Worm (Caenorhabditis elegans): ENCODE measurements around the gene unc-112.

Gene unc-112

DNA sequence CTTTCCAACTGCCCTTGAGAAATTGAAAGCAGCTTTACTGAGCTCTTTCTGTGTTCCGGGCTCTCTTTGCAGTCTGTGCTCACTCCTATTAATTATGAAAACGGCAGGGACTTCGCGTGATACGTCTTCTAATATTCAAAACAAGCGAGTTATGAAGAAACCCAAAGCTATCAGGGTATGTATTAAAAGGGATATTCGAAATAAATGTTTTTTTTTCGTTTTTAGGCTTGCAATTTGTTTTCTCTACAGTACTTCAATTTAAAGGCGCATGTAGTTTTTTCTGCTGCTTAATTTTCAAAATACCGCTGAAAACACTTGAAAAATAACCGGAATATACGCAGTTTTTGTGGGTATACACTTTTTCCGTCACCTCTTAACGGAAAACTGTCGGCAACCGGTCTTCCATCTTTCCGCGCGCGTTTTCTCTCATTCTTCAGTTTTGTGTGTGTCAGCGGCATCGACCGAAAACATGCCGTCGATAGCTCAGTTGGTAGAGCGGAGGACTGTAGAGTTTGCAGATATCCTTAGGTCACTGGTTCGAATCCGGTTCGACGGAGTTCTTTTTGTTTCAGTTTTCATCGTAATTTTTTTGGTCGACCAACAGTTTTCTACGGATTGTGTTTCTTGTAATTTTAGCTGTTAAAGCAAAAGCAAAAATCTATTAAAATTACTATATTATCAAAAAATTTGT lies 7.2 kb downstream of the unc-112 start, which contains the start of gene gasr-8 (continued):
- TF ChIP-seq flh-1 (GFP tag; optimal IDR thresholded peaks at IDR 0.05), result no peak
- no peak for TF ChIP-seq mab-5 (tag; optimal IDR thresholded peaks at IDR 0.05)
- TF ChIP-seq blmp-1 (tag; optimal IDR thresholded peaks at IDR 0.05), result no peak
- no peak for TF ChIP-seq snpc-4 (tag; optimal IDR thresholded peaks at IDR 0.05)

DNA sequence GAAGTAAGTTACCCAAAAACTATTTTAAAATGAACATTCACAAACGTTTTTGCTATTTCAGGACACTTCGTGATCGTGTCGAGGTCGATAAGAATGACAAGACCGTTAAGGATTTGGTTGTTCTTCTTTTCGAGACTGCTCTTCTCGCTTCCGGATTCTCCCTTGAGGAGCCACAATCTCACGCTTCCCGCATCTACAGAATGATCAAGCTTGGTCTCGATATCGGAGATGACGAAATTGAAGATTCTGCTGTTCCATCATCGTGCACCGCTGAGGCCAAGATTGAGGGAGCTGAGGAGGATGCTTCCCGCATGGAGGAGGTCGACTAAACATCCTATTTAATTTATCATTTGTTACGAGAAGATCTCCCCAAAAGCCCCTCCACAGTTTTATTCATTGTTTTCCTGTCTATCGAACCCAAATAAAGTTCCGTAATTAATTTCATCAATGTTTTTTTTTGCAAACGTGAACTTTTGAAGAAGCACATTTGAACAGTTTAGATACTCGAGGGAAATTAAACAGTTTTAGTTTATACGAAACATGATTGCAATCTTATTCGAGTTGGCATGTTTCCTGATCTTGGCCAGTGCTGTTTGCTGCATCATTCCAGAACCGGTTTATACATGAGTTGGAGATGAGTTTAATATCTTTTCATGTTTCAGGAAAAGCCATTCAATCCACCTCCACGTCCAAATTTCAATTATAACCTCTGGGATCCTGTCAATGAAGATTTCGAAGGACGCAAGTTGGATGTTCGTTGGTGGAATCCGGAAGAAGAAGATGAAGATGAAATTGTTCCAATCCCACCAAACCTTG lies 8.1 kb downstream of the unc-112 start, which contains the start of gene C47E8.11:
TSS of gene C47E8.11 (plus strand) at position 520 of the 816 bp plus-strand sequence.
- TF ChIP-seq snpc-4 (tag; optimal IDR thresholded peaks at IDR 0.05) (no peak), unc-39 (tag; optimal IDR thresholded peaks at IDR 0.05) (no peak)

DNA sequence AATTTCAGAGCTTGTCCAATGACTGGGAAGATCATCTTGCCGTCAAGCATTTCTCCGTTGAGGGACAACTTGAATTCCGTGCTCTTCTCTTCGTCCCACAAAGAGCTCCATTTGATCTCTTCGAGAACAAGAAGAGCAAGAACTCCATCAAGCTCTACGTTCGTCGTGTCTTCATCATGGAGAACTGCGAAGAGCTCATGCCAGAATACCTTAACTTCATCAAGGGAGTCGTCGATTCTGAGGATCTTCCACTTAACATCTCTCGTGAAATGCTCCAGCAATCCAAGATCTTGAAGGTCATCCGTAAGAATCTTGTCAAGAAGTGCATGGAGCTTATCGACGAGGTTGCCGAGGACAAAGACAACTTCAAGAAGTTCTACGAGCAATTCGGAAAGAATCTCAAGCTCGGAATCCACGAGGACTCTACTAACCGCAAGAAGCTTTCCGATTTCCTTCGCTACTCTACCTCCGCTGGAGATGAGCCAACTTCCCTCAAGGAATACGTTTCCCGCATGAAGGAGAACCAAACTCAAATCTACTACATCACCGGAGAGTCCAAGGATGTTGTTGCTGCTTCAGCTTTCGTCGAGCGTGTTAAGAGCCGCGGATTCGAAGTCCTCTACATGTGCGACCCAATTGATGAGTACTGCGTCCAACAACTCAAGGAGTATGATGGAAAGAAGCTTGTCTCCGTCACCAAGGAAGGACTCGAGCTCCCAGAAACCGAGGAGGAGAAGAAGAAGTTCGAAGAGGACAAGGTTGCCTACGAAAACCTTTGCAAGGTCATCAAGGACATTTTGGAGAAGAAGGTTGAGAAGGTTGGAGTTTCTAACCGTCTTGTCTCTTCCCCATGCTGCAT lies 9.1 kb downstream of the unc-112 start:
- TF ChIP-seq elt-1 (tag; optimal IDR thresholded peaks at IDR 0.05; ENCODE audit: borderline replicate concordance, insufficient read depth), result no peak
- peak; percentile 20 for TF ChIP-seq cnd-1 (tag; optimal IDR thresholded peaks at IDR 0.05)

DNA sequence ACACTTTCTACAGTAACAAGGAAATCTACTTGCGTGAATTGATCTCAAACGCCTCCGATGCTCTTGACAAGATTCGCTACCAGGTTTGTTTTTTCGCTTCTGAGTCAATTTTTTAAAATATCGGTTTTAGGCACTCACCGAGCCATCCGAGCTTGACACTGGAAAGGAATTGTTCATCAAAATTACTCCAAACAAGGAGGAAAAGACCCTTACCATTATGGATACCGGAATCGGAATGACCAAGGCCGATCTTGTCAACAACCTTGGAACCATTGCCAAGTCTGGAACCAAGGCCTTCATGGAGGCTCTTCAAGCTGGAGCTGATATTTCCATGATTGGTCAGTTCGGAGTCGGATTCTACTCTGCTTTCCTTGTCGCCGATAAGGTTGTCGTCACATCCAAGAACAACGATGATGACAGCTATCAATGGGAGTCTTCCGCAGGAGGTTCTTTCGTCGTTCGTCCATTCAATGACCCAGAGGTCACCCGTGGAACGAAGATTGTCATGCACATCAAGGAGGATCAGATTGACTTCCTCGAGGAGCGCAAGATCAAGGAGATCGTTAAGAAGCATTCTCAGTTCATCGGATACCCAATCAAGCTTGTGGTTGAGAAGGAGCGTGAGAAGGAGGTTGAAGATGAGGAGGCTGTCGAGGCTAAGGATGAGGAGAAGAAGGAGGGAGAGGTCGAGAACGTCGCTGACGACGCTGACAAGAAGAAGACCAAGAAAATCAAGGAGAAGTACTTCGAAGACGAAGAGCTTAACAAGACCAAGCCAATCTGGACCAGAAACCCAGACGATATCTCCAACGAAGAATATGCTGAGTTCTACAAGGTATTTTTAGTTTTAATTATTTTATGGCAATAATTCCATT lies 10.0 kb downstream of the unc-112 start:
- TF ChIP-seq mls-2 (tag; optimal IDR thresholded peaks at IDR 0.05) (no peak), lin-13 (tag; optimal IDR thresholded peaks at IDR 0.05) (no peak), elt-3 (tag; optimal IDR thresholded peaks at IDR 0.05) (no peak)

DNA sequence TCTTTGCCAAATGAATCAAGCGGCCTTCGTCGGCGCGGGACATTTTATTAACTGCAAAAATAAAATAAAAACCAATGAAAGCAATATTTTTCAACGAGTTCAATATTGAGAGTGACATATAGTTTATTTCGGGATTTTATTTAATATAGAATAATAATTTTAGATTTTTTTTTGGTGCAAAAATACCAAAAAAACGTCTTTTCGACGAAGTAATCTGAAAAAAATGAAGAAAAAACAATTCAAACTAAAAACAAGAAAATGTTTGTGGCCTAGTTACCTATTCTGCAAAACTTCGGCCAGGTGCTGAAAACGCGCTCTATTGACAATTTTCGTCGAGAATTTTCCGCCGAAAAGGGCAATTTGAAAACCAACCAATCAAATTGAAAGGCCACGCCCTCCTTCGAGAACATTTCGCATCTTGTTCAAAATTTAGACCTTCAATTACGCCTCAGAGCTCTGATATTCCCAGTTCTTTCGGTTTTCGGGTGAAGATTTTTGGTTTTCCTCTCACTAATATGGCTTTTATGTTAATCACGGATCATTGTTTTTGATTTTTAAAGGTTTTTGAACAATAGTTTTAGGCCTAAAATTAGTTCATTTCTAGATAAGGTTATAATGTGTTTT lies 10.9 kb downstream of the unc-112 start, which contains the start of gene C47E8.4:
TSS of gene C47E8.4 (minus strand) at position 51 of the 624 bp plus-strand sequence.
- TF ChIP-seq nhr-76 (tag; optimal IDR thresholded peaks at IDR 0.05) (no peak), tbx-8 (GFP tag; optimal IDR thresholded peaks at IDR 0.05) (no peak), sptf-1 (tag; optimal IDR thresholded peaks at IDR 0.05) (peak; percentile 83), ceh-83 (GFP tag; optimal IDR thresholded peaks at IDR 0.05) (peak; percentile 73), unc-62 (GFP tag; optimal IDR thresholded peaks at IDR 0.05) (peak; percentile 92), ces-1 (GFP tag; optimal IDR thresholded peaks at IDR 0.05) (peak; percentile 99), ztf-11 (tag; optimal IDR thresholded peaks at IDR 0.05) (peak; percentile 36), elt-1 (tag; optimal IDR thresholded peaks at IDR 0.05; ENCODE audit: borderline replicate concordance, insufficient read depth) (no peak), nhr-12 (tag; optimal IDR thresholded peaks at IDR 0.05) (no peak), ham-2 (GFP tag; optimal IDR thresholded peaks at IDR 0.05) (no peak), hlh-1 (tag; optimal IDR thresholded peaks at IDR 0.05) (peak; percentile 72), unc-120 (tag; optimal IDR thresholded peaks at IDR 0.05; ENCODE audit: poor library complexity, severe bottlenecking) (peak; percentile 92), lsy-2 (tag; optimal IDR thresholded peaks at IDR 0.05) (peak; percentile 92), mep-1 (tag; optimal IDR thresholded peaks at IDR 0.05) (peak; percentile 99), bed-3 (GFP tag; optimal IDR thresholded peaks at IDR 0.05) (peak; percentile 56), ceh-43 (GFP tag; optimal IDR thresholded peaks at IDR 0.05) (peak; percentile 28), blmp-1 (tag; optimal IDR thresholded peaks at IDR 0.05) (peak; percentile 0), sem-2 (GFP tag; optimal IDR thresholded peaks at IDR 0.05) (no peak), mab-5 (tag; optimal IDR thresholded peaks at IDR 0.05) (no peak), drap-1 (GFP tag; optimal IDR thresholded peaks at IDR 0.05) (peak; percentile 86), mls-2 (tag; optimal IDR thresholded peaks at IDR 0.05) (peak; percentile 58), nhr-237 (tag; optimal IDR thresholded peaks at IDR 0.05) (peak; percentile 97), zip-8 (tag; optimal IDR thresholded peaks at IDR 0.05) (no peak), lin-13 (tag; optimal IDR thresholded peaks at IDR 0.05) (peak; percentile 98), flh-1 (GFP tag; optimal IDR thresholded peaks at IDR 0.05) (no peak), lin-32 (GFP tag; optimal IDR thresholded peaks at IDR 0.05) (no peak), ceh-39 (tag; optimal IDR thresholded peaks at IDR 0.05) (peak; percentile 91), nhr-2 (tag; optimal IDR thresholded peaks at IDR 0.05) (peak; percentile 62), elt-3 (tag; optimal IDR thresholded peaks at IDR 0.05) (peak; percentile 50), pha-4 (tag; optimal IDR thresholded peaks at IDR 0.05) (peak; percentile 97), cnd-1 (tag; optimal IDR thresholded peaks at IDR 0.05) (peak; percentile 65), snpc-4 (tag; optimal IDR thresholded peaks at IDR 0.05) (no peak), M03D4.4 (tag; optimal IDR thresholded peaks at IDR 0.05) (no peak)
